Worm (Caenorhabditis elegans) whole organism, young adult: ENCODE data around the gene str-169.
"Not testable (repeated sequence)": the region's sequence is repeated elsewhere in the genome, so short reads cannot be mapped to it uniquely, and the experiment has no call there.

Experiments used
- Y67H2A.10 ChIP-seq: fragments of 200-800 bp; sonication (Bioruptor generic); conservative IDR thresholded peaks from 2 replicates; pipeline ENCODE4 v1.3.6; 2022; ENCODE audit warnings: missing genetic modification reagents, missing genetic modification characterization, missing compliant biosample characterization
- efl-1 ChIP-seq: fragments of 150-350 bp; optimal IDR thresholded peaks from 2 replicates; lab custom pipeline; 2014; ENCODE audit warnings: missing biosample characterization, missing genetic modification reagents, missing genetic modification characterization

ce11 chrIV:4949729-4950128 lies 3.9 kb downstream of the str-169 start:
- TF ChIP-seq Y67H2A.10 (GFP tag; lab: Robert Waterston, UW); efl-1 (GFP tag; lab: Kevin White, UChicago): not testable (repeated sequence)
